Fruit fly (Drosophila melanogaster) whole organism, embryonic: ENCODE measurements around the gene TwdlM.

ENCODE experiments used
- kni ChIP-seq: fragments of 200-800 bp; sonication (Bioruptor generic); optimal IDR thresholded peaks from 3 replicates; lab custom pipeline; 2017; ENCODE audit warnings: mild to moderate bottlenecking, missing biosample characterization, missing genetic modification reagents, missing genetic modification characterization
- maf-S ChIP-seq: fragments of 200-800 bp; sonication (Bioruptor generic); optimal IDR thresholded peaks from 2 replicates; lab custom pipeline; 2016; ENCODE audit warnings: missing biosample characterization, missing genetic modification characterization
- tio ChIP-seq: fragments of 200-800 bp; sonication (Bioruptor generic); optimal IDR thresholded peaks from 2 replicates; lab custom pipeline; 2017; ENCODE audit warnings: missing biosample characterization, missing genetic modification characterization, inconsistent platforms
- trh ChIP-seq: fragments of 200-800 bp; sonication (Bioruptor generic); optimal IDR thresholded peaks from 2 replicates; lab custom pipeline; 2016; ENCODE audit warnings: missing biosample characterization, missing genetic modification characterization

DNA sequence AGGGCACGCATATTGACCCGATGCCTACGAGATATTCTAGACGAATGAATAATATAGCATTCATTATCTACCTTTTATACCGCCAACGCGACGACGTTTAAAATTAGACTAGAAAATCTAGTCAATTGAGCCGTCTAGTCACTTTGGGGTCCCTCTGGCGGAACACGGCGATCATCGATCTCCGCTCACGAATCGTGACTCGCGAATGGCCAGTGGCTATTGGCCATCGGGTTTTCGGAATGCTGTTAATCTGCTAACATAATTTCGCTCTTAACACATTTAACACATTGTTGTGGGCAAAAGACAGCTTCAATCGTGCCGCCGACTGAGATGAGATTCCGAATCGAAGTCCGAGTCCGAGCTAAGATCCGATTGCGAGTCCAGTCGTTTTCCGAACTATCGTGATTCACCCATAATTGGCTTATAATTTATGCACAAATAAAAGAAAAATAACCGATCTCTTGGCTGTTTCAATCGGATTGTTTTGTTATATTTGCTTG, 2.4 kb downstream of the TwdlM start, which contains the start of gene TwdlP:
- TF ChIP-seq tio (no peak), maf-S (GFP tag; lab: Kevin White, UChicago) (no peak), kni (GFP tag; lab: Kevin White, UChicago) (no peak), trh (GFP tag; lab: Kevin White, UChicago) (no peak)
